Worm (Caenorhabditis elegans): ENCODE measurements around the gene fut-2.

The fut-2 gene

ce11 chrV:6538323-6538722 lies 37.4 kb downstream of the fut-2 start:
- TF ChIP-seq egrh-3 (GFP tag; IDR thresholded peaks at IDR 0.05), result no peak
- TF ChIP-seq F37B4.10 (GFP tag; IDR thresholded peaks at IDR 0.05), result no peak
- TF ChIP-seq rpc-1 (optimal IDR thresholded peaks at IDR 0.05), result no peak
- TF ChIP-seq rpc-1 (tag; optimal IDR thresholded peaks at IDR 0.05), result no peak
- 0 out of 2 replicates have a peak, but pooled peaks have one; percentile 42 for TF ChIP-seq nfyb-1 (GFP tag; IDR thresholded peaks at IDR 0.05)
- no peak for TF ChIP-seq atf-7 (tag; optimal IDR thresholded peaks at IDR 0.05)
- 0 out of 2 replicates have a peak, but pooled peaks have one; percentile 42 for TF ChIP-seq ceh-40 (GFP tag; IDR thresholded peaks at IDR 0.05)
- no peak for TF ChIP-seq F57A8.1 (GFP tag; optimal IDR thresholded peaks at IDR 0.05)
- 0 out of 2 replicates have a peak, but pooled peaks have one; percentile 28 for TF ChIP-seq egl-44 (GFP tag; IDR thresholded peaks at IDR 0.05)
- TF ChIP-seq madf-3 (GFP tag; IDR thresholded peaks at IDR 0.05), result no peak
- no peak for TF ChIP-seq B0035.1 (tag; optimal IDR thresholded peaks at IDR 0.05)
- no peak for TF ChIP-seq attf-3 (GFP tag; conservative IDR thresholded peaks at IDR 0.05)
- no peak for TF ChIP-seq ets-4 (GFP tag; optimal IDR thresholded peaks at IDR 0.05)
- TF ChIP-seq cebp-1 (GFP tag; IDR thresholded peaks at IDR 0.05), result no peak
- peak; percentile 24 for TF ChIP-seq cebp-1 (tag; optimal IDR thresholded peaks at IDR 0.05)

- TF ChIP-seq pha-4 (tag; optimal IDR thresholded peaks at IDR 0.05) (no peak), unc-62 (GFP tag; optimal IDR thresholded peaks at IDR 0.05) (no peak), F39B2.1 (GFP tag; IDR thresholded peaks at IDR 0.05) (no peak), ztf-18 (tag; optimal IDR thresholded peaks at IDR 0.05) (no peak), aptf-2 (GFP tag; conservative IDR thresholded peaks at IDR 0.05) (no peak), xnd-1 (tag; optimal IDR thresholded peaks at IDR 0.05) (no peak), hrde-1 (tag; optimal IDR thresholded peaks at IDR 0.05; ENCODE audit: borderline replicate concordance) (no peak), cebp-2 (GFP tag; IDR thresholded peaks at IDR 0.05) (no peak), ztf-28 (GFP tag; IDR thresholded peaks at IDR 0.05) (no peak), let-607 (tag; optimal IDR thresholded peaks at IDR 0.05) (no peak)
These were observed 42.7 kb downstream of the fut-2 start, which contains the start of gene hpo-26 for ce11 chrV:6533030-6533429. Gene hpo-26, minus strand, starts transcription at chrV:6533060.

DNA sequence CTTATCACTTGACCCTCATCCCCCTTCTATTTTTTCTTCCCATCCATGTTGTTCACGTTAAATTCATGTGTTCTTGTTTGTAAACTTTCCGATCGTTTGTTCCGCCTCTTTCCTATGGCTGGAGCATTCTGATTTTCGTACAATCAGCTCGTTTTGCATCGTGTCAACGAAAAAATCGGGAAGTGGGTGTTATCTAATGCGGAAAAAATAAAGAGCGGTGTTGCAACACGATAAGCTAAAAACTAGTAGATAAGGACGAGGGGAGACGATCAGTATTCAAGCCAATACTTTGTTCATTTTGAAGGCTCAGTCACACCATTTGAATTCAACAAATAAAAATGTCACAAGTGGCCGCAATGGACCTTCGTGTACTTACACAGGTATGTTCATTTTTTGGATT lies 50.9 kb downstream of the fut-2 start, which contains the start of gene acs-1:
Gene acs-1, plus strand, starts transcription at position 233 of the 400 bp plus-strand sequence.
- TF ChIP-seq fkh-3 (tag; optimal IDR thresholded peaks at IDR 0.05) (no peak), nhr-80 (tag; optimal IDR thresholded peaks at IDR 0.05) (peak; percentile 98), B0336.3 (GFP tag; IDR thresholded peaks at IDR 0.05) (0 out of 2 replicates have a peak, but pooled peaks have one; percentile 33), ets-4 (GFP tag; optimal IDR thresholded peaks at IDR 0.05) (peak; percentile 89), dox-1 (GFP tag; IDR thresholded peaks at IDR 0.05) (peak; percentile 41), ztf-22 (GFP tag; optimal IDR thresholded peaks at IDR 0.05) (peak; percentile 42)
